Fruit fly (Drosophila melanogaster): ENCODE measurements around the gene CG7655.

Gene CG7655

DNA sequence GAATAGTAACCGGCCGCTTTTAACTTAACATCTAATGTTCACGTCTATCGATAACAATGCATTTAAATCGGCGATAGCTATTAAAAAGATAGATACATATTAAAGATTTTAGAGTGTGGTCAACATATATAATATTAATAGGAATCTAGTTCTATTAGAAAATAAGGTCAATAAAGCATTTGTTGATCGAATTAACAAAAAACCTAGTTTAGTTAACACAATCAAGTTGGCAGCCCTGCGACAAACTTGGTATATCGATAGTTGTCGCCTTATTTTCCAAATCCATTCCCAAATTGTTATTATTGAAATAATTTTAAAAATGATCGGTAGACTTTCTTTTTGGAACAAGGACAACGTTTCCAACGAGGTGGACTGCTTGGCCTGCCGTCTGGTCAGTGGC lies 2.4 kb downstream of the CG7655 start, which contains the start of the genes CG31251 and CG31360 (continued):
- TF ChIP-seq lola (GFP tag; optimal IDR thresholded peaks at IDR 0.05) = peak in 1 of 3 experiments; percentile 12
- peak; percentile 66 for TF ChIP-seq CG2129 (GFP tag; IDR thresholded peaks at IDR 0.05; ENCODE audit: partially characterized antibody)
- TF ChIP-seq HmgZ (tag; optimal IDR thresholded peaks at IDR 0.05) = peak; percentile 23
- no peak for TF ChIP-seq CG1529 (GFP tag; optimal IDR thresholded peaks at IDR 0.05)
- no peak for TF ChIP-seq en (GFP tag; optimal IDR thresholded peaks at IDR 0.05)
- TF ChIP-seq ci (GFP tag; IDR thresholded peaks at IDR 0.05) = no peak
- peak; percentile 19 for TF ChIP-seq grau (tag; optimal IDR thresholded peaks at IDR 0.05)
- TF ChIP-seq org-1 (GFP tag; optimal IDR thresholded peaks at IDR 0.05) = no peak
- peak; percentile 34 for TF ChIP-seq CG10267 (tag; optimal IDR thresholded peaks at IDR 0.05)
- TF ChIP-seq CG16813 (GFP tag; IDR thresholded peaks at IDR 0.05; ENCODE audit: partially characterized antibody) = peak; percentile 84
- TF ChIP-seq ac (GFP tag; optimal IDR thresholded peaks at IDR 0.05) = no peak
- peak; percentile 88 for TF ChIP-seq hbn (GFP tag; IDR thresholded peaks at IDR 0.05; ENCODE audit: partially characterized antibody)
- no peak for TF ChIP-seq CG17829 (tag; optimal IDR thresholded peaks at IDR 0.05)
- no peak for TF ChIP-seq Hr3 (GFP tag; optimal IDR thresholded peaks at IDR 0.05)
- TF ChIP-seq ap (GFP tag; IDR thresholded peaks at IDR 0.05) = no peak
- no peak for TF ChIP-seq CG11398 (GFP tag; optimal IDR thresholded peaks at IDR 0.05)
- TF ChIP-seq Hsf (GFP tag; optimal IDR thresholded peaks at IDR 0.05) = peak; percentile 7
- TF ChIP-seq CG18619 (GFP tag; optimal IDR thresholded peaks at IDR 0.05) = no peak
- TF ChIP-seq Lim3 (GFP tag; IDR thresholded peaks at IDR 0.05) = no peak
- no peak for TF ChIP-seq CG32772 (GFP tag; IDR thresholded peaks at IDR 0.05)
- no peak for TF ChIP-seq Dip2 (GFP tag; IDR thresholded peaks at IDR 0.05)
- TF ChIP-seq CG8388 (GFP tag; optimal IDR thresholded peaks at IDR 0.05) = no peak
- TF ChIP-seq CG8290 (GFP tag; optimal IDR thresholded peaks at IDR 0.05) = peak; percentile 15
- TF ChIP-seq CG8290 (tag; optimal IDR thresholded peaks at IDR 0.05) = no peak
- TF ChIP-seq CG15073 (GFP tag; optimal IDR thresholded peaks at IDR 0.05) = no peak
- TF ChIP-seq tup (GFP tag; optimal IDR thresholded peaks at IDR 0.05) = no peak
- no peak for TF ChIP-seq vvl (GFP tag; IDR thresholded peaks at IDR 0.05)
- peak; percentile 95 for TF ChIP-seq CG13287 (GFP tag; IDR thresholded peaks at IDR 0.05; ENCODE audit: partially characterized antibody)
- TF ChIP-seq tin (GFP tag; optimal IDR thresholded peaks at IDR 0.05) = no peak
- no peak for TF ChIP-seq dmrt99B (tag; optimal IDR thresholded peaks at IDR 0.05)
- TF ChIP-seq sima (GFP tag; optimal IDR thresholded peaks at IDR 0.05) = no peak
- no peak for TF ChIP-seq CG4360 (GFP tag; IDR thresholded peaks at IDR 0.05)
- TF ChIP-seq Drgx (GFP tag; IDR thresholded peaks at IDR 0.05) = no peak
- no peak for TF ChIP-seq CG9817 (tag; optimal IDR thresholded peaks at IDR 0.05)
- TF ChIP-seq NFAT (GFP tag; IDR thresholded peaks at IDR 0.05) = no peak
- no peak for TF ChIP-seq Dbx (GFP tag; IDR thresholded peaks at IDR 0.05)
- TF ChIP-seq btn (GFP tag; optimal IDR thresholded peaks at IDR 0.05) = no peak
- TF ChIP-seq dysf (GFP tag; IDR thresholded peaks at IDR 0.05) = no peak
- TF ChIP-seq CG2678 (tag; optimal IDR thresholded peaks at IDR 0.05) = no peak
- no peak for TF ChIP-seq ERR (GFP tag; optimal IDR thresholded peaks at IDR 0.05)
- no peak for TF ChIP-seq toy (GFP tag; IDR thresholded peaks at IDR 0.05)
- no peak for TF ChIP-seq CG15479 (GFP tag; optimal IDR thresholded peaks at IDR 0.05)
- TF ChIP-seq sc (optimal IDR thresholded peaks at IDR 0.05) = no peak
- no peak for TF ChIP-seq sc (GFP tag; optimal IDR thresholded peaks at IDR 0.05)
- TF ChIP-seq sqz (GFP tag; optimal IDR thresholded peaks at IDR 0.05) = no peak
- TF ChIP-seq ara (GFP tag; IDR thresholded peaks at IDR 0.05) = no peak
- peak; percentile 29 for TF ChIP-seq Ets97D (GFP tag; optimal IDR thresholded peaks at IDR 0.05)
- no peak for TF ChIP-seq zfh1 (GFP tag; IDR thresholded peaks at IDR 0.05)
- TF ChIP-seq CG15696 (tag; optimal IDR thresholded peaks at IDR 0.05) = no peak
- TF ChIP-seq kni (GFP tag; optimal IDR thresholded peaks at IDR 0.05) = no peak
- TF ChIP-seq CG13296 (GFP tag; optimal IDR thresholded peaks at IDR 0.05) = no peak
- no peak for TF ChIP-seq Side (GFP tag; optimal IDR thresholded peaks at IDR 0.05)
- no peak for TF ChIP-seq CG6272 (GFP tag; IDR thresholded peaks at IDR 0.05)
